Worm (Caenorhabditis elegans) whole organism, mixed stage, embryonic: ENCODE measurements around the gene fbxb-65.
"Not testable (repeated sequence)": the region's sequence is repeated elsewhere in the genome, so short reads cannot be mapped to it uniquely, and the experiment has no call there.

Source experiments
- M03D4.4 ChIP-seq: sonication (generic microtip); optimal IDR thresholded peaks from 2 replicates; lab custom pipeline; 2017; ENCODE audit warnings: mild to moderate bottlenecking, missing genetic modification characterization, missing compliant biosample characterization
- bed-3 ChIP-seq: fragments of 200-800 bp; sonication (Bioruptor generic); optimal IDR thresholded peaks from 3 replicates; lab custom pipeline; 2018; ENCODE audit warnings: mild to moderate bottlenecking, missing genetic modification characterization, moderate library complexity, missing compliant biosample characterization
- blmp-1 ChIP-seq: fragments of 150-350 bp; optimal IDR thresholded peaks from 2 replicates; lab custom pipeline; 2014; ENCODE audit warnings: missing biosample characterization, missing genetic modification characterization
- ceh-39 ChIP-seq: fragments of 150-350 bp; optimal IDR thresholded peaks from 2 replicates; lab custom pipeline; 2014; ENCODE audit warnings: missing biosample characterization, missing genetic modification characterization
- ceh-83 ChIP-seq: fragments of 200-800 bp; sonication (Bioruptor generic); optimal IDR thresholded peaks from 2 replicates; lab custom pipeline; 2018; ENCODE audit warnings: mild to moderate bottlenecking, missing genetic modification characterization, missing compliant biosample characterization
- cnd-1 ChIP-seq: fragments of 200-800 bp; sonication (Bioruptor generic); optimal IDR thresholded peaks from 2 replicates; lab custom pipeline; 2018; ENCODE audit warnings: mild to moderate bottlenecking, missing genetic modification characterization, missing compliant biosample characterization
- drap-1 ChIP-seq: fragments of 200-800 bp; sonication (Bioruptor generic); optimal IDR thresholded peaks from 3 replicates; lab custom pipeline; 2018; ENCODE audit warnings: mild to moderate bottlenecking, missing genetic modification characterization, missing compliant biosample characterization
- elt-3 ChIP-seq: fragments of 150-350 bp; optimal IDR thresholded peaks from 2 replicates; lab custom pipeline; 2014; ENCODE audit warnings: missing biosample characterization, missing genetic modification characterization
- ham-2 ChIP-seq: fragments of 200-800 bp; sonication (Bioruptor generic); optimal IDR thresholded peaks from 2 replicates; lab custom pipeline; 2018; ENCODE audit warnings: mild to moderate bottlenecking, missing genetic modification characterization, missing compliant biosample characterization
- hlh-1 ChIP-seq: fragments of 150-350 bp; optimal IDR thresholded peaks from 2 replicates; lab custom pipeline; 2014; ENCODE audit warnings: missing biosample characterization, missing genetic modification reagents, missing genetic modification characterization
- lin-13 ChIP-seq: fragments of 150-350 bp; optimal IDR thresholded peaks from 2 replicates; lab custom pipeline; 2014; ENCODE audit warnings: missing biosample characterization, missing genetic modification characterization
- lin-32 ChIP-seq: fragments of 200-800 bp; sonication (Bioruptor generic); optimal IDR thresholded peaks from 2 replicates; lab custom pipeline; 2018; ENCODE audit warnings: mild to moderate bottlenecking, missing genetic modification characterization, missing compliant biosample characterization
- lsy-2 ChIP-seq: fragments of 150-350 bp; optimal IDR thresholded peaks from 2 replicates; lab custom pipeline; 2014; ENCODE audit warnings: missing biosample characterization, missing genetic modification characterization
- mab-5 ChIP-seq: fragments of 150-350 bp; optimal IDR thresholded peaks from 2 replicates; lab custom pipeline; 2014; ENCODE audit warnings: missing biosample characterization, missing genetic modification characterization
- mep-1 ChIP-seq: fragments of 150-350 bp; optimal IDR thresholded peaks from 2 replicates; lab custom pipeline; 2017; ENCODE audit warnings: missing biosample characterization, missing genetic modification reagents, missing genetic modification characterization, inconsistent platforms
- mls-2 ChIP-seq: sonication (generic microtip); optimal IDR thresholded peaks from 2 replicates; lab custom pipeline; 2016; ENCODE audit warnings: mild to moderate bottlenecking, missing genetic modification characterization, moderate library complexity, missing compliant biosample characterization
- nhr-237 ChIP-seq: fragments of 150-350 bp; optimal IDR thresholded peaks from 2 replicates; lab custom pipeline; 2014; ENCODE audit warnings: missing biosample characterization, missing genetic modification characterization
- nhr-28 ChIP-seq: fragments of 150-350 bp; optimal IDR thresholded peaks from 2 replicates; lab custom pipeline; 2014; ENCODE audit warnings: missing biosample characterization, missing genetic modification characterization
- nhr-76 ChIP-seq: sonication (generic microtip); optimal IDR thresholded peaks from 2 replicates; lab custom pipeline; 2017; ENCODE audit warnings: missing biosample characterization, missing genetic modification characterization
- pha-4 ChIP-seq: fragments of 150-350 bp; optimal IDR thresholded peaks from 2 replicates; lab custom pipeline; 2018; ENCODE audit warnings: missing biosample characterization, missing genetic modification reagents, missing genetic modification characterization
- sem-2 ChIP-seq: fragments of 200-800 bp; sonication (Bioruptor generic); optimal IDR thresholded peaks from 2 replicates; lab custom pipeline; 2018; ENCODE audit warnings: mild to moderate bottlenecking, missing genetic modification characterization, missing compliant biosample characterization
- snpc-4 ChIP-seq: fragments of 150-350 bp; optimal IDR thresholded peaks from 2 replicates; lab custom pipeline; 2014; ENCODE audit warnings: missing biosample characterization, missing genetic modification characterization
- sptf-1 ChIP-seq: sonication (generic microtip); optimal IDR thresholded peaks from 2 replicates; lab custom pipeline; 2017; ENCODE audit warnings: mild to moderate bottlenecking, missing genetic modification characterization, moderate library complexity, missing compliant biosample characterization
- tbx-8 ChIP-seq: fragments of 200-800 bp; sonication (Bioruptor generic); optimal IDR thresholded peaks from 2 replicates; lab custom pipeline; 2018; ENCODE audit warnings: mild to moderate bottlenecking, missing genetic modification characterization, moderate library complexity, missing compliant biosample characterization
- unc-120 ChIP-seq: sonication (generic microtip); optimal IDR thresholded peaks from 2 replicates; lab custom pipeline; 2017; ENCODE audit warnings: missing genetic modification characterization, missing compliant biosample characterization; ENCODE audit not compliant: poor library complexity, severe bottlenecking
- unc-39 ChIP-seq: fragments of 150-350 bp; optimal IDR thresholded peaks from 2 replicates; lab custom pipeline; 2014; ENCODE audit warnings: missing biosample characterization, missing genetic modification characterization
- unc-62 ChIP-seq: fragments of 150-350 bp; optimal IDR thresholded peaks from 2 replicates; lab custom pipeline; 2014; ENCODE audit warnings: missing biosample characterization, missing genetic modification reagents, missing genetic modification characterization
- ztf-11 ChIP-seq: fragments of 150-350 bp; optimal IDR thresholded peaks from 2 replicates; lab custom pipeline; 2014; ENCODE audit warnings: missing biosample characterization, missing genetic modification characterization

Gene fbxb-65

DNA sequence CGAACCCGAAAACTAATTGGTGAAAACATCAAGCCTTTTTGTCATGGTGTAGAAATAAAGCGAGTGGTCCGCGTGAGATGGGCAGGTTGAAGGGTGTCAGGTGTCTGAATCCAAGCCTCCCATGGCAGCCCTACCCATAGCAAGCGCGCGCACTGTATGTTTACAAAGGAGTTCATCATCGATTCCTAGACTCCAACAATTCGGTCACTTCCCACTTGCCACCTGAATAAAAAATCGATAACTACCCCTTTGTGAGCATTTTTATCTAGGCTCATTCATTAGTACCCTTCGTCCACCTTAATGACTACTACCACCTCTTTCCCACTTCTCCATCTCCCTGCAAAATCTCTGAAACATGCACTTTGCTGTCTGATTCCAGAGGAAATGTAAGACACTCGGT, 16.4 kb upstream of the fbxb-65 start, which contains the start of gene fbxb-64:
fbxb-64 (plus strand) TSS at position 301 of the 400 bp plus-strand sequence.
- no peak for TF ChIP-seq mls-2
- no peak for TF ChIP-seq cnd-1
- no peak for TF ChIP-seq hlh-1
- TF ChIP-seq sem-2 (GFP tag; lab: Kevin White, UChicago), result no peak
- TF ChIP-seq ceh-39 (tag; lab: Kevin White, UChicago), result no peak
- TF ChIP-seq tbx-8 (GFP tag; lab: Kevin White, UChicago), result no peak
- no peak for TF ChIP-seq lin-32 (GFP tag; lab: Kevin White, UChicago)
- TF ChIP-seq unc-120 (tag; lab: Kevin White, UChicago), result no peak
- no peak for TF ChIP-seq lin-13 (tag; lab: Kevin White, UChicago)

ce11 chrV:19317058-19317457, 12.3 kb upstream of the fbxb-65 start, which contains the start of gene srh-208:
Gene srh-208 (plus strand): TSS chrV:19317358.
- not testable (repeated sequence) for TF ChIP-seq lin-32 (GFP tag; lab: Kevin White, UChicago); mls-2; sem-2 (GFP tag; lab: Kevin White, UChicago)

DNA sequence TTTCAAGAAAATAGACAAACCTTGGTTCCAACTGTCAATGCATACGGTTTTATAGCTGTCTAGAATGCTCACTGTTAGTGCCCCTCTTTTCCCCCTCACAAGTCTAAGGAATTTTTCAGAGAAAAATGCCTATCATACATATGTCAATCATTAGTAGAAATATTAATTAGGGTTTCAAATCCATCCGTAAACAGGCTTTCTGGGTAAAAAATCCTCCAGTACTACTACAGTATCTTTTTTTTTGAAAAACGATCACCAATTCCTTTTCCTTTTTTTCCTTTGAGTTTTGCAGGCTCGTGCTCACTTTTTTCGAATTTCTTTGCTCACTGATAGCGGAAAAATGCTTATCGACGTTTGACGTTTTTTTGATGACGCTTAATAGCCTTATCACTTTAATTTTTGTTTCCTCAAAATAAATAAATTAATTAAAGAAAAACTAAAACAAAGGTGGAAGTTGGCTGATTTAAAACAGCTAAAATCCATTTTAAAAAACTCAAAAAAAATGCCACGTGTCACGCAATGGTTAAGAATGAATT, 9.8 kb upstream of the fbxb-65 start, which contains the start of gene C43D7.7:
C43D7.7 (minus strand) TSS at position 51 of the 536 bp plus-strand sequence.
- no peak for TF ChIP-seq ham-2 (GFP tag; lab: Kevin White, UChicago)
- no peak for TF ChIP-seq sptf-1 (tag; lab: Kevin White, UChicago)
- no peak for TF ChIP-seq nhr-237 (tag; lab: Kevin White, UChicago)
- no peak for TF ChIP-seq drap-1 (GFP tag; lab: Kevin White, UChicago)
- TF ChIP-seq mep-1, result no peak
- no peak for TF ChIP-seq lsy-2 (tag; lab: Kevin White, UChicago)
- TF ChIP-seq mab-5 (tag; lab: Kevin White, UChicago), result no peak
- no peak for TF ChIP-seq nhr-76 (tag; lab: Kevin White, UChicago)
- no peak for TF ChIP-seq unc-62 (GFP tag; lab: Kevin White, UChicago)
- TF ChIP-seq unc-120 (tag; lab: Kevin White, UChicago), result no peak
- no peak for TF ChIP-seq M03D4.4 (tag; lab: Kevin White, UChicago)
- TF ChIP-seq nhr-28 (tag; lab: Kevin White, UChicago), result no peak
- TF ChIP-seq elt-3 (tag; lab: Kevin White, UChicago), result no peak
- no peak for TF ChIP-seq mls-2
- TF ChIP-seq unc-39, result no peak
- TF ChIP-seq snpc-4 (tag; lab: Kevin White, UChicago), result no peak
- TF ChIP-seq ceh-83 (GFP tag; lab: Kevin White, UChicago), result no peak
- no peak for TF ChIP-seq lin-13 (tag; lab: Kevin White, UChicago)
- TF ChIP-seq pha-4 (tag; lab: Kevin White, UChicago), result no peak
- no peak for TF ChIP-seq ztf-11 (tag; lab: Kevin White, UChicago)

- TF ChIP-seq mep-1, result no peak
- no peak for TF ChIP-seq bed-3 (GFP tag; lab: Kevin White, UChicago)
- TF ChIP-seq blmp-1 (tag; lab: Kevin White, UChicago), result no peak
- TF ChIP-seq sem-2 (GFP tag; lab: Kevin White, UChicago), result no peak
- no peak for TF ChIP-seq nhr-28 (tag; lab: Kevin White, UChicago)
- TF ChIP-seq snpc-4 (tag; lab: Kevin White, UChicago), result no peak
Observed at ce11 chrV:19320385-19320784, 9.0 kb upstream of the fbxb-65 start, which contains the start of gene sdz-6. Gene sdz-6 (plus strand): TSS chrV:19320613.

DNA sequence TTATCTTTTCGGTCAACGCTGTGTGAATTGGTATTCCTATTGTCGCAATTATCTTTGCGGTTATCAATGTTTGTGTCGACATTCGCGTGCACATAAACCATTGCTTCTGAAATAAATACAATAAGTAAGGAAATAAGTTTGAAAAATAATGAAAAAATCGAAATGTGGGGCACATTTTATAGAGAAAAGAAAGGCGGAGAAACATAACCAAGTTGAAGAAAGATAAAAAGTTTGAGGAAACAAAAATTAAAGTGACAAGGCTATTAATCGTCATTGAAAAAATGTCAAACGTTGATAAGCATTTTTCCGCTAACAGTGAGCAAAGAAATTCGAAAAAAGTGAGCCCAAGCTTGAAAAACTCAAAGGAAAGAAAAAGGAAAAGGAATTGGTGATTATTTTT, 7.0 kb upstream of the fbxb-65 start, which contains the start of gene C43D7.4:
C43D7.4 (minus strand) TSS at position 101 of the 400 bp plus-strand sequence.
- TF ChIP-seq sptf-1 (tag; lab: Kevin White, UChicago) (no peak), blmp-1 (tag; lab: Kevin White, UChicago) (no peak), lin-13 (tag; lab: Kevin White, UChicago) (no peak), sem-2 (GFP tag; lab: Kevin White, UChicago) (no peak), hlh-1 (no peak), ceh-39 (tag; lab: Kevin White, UChicago) (no peak)
- TF ChIP-seq, all 35 proteins: peak for 0

ce11 chrV:19325436-19325835, 3.9 kb upstream of the fbxb-65 start:
- TF ChIP-seq ceh-83 (GFP tag; lab: Kevin White, UChicago), result no peak
